Worm (Caenorhabditis elegans) whole organism, L2 larva: ENCODE data around the gene pas-2.

Experiments
- C34F6.9 ChIP-seq: fragments of 150-350 bp; optimal IDR thresholded peaks from 2 replicates; lab custom pipeline; 2014; ENCODE audit warnings: missing biosample characterization, missing genetic modification characterization
- F13H6.1 ChIP-seq: sonication (generic microtip); optimal IDR thresholded peaks from 2 replicates; lab custom pipeline; 2016; ENCODE audit warnings: missing genetic modification characterization, missing compliant biosample characterization
- R02D3.7 ChIP-seq: fragments of 150-350 bp; optimal IDR thresholded peaks from 2 replicates; lab custom pipeline; 2014; ENCODE audit warnings: missing biosample characterization, missing genetic modification characterization
- Y55F3AM.14 ChIP-seq: fragments of 200-800 bp; sonication (Bioruptor generic); optimal IDR thresholded peaks from 2 replicates; lab custom pipeline; 2018; ENCODE audit warnings: mild to moderate bottlenecking, missing genetic modification characterization, missing compliant biosample characterization
- ZK546.5 ChIP-seq: sonication (generic microtip); optimal IDR thresholded peaks from 2 replicates; lab custom pipeline; 2017; ENCODE audit warnings: missing biosample characterization, missing genetic modification characterization
- ama-1 ChIP-seq: fragments of 150-350 bp; optimal IDR thresholded peaks from 2 replicates; lab custom pipeline; 2018; ENCODE audit warnings: inconsistent platforms
- blmp-1 ChIP-seq: sonication (generic microtip); optimal IDR thresholded peaks from 2 replicates; lab custom pipeline; 2017; ENCODE audit warnings: missing genetic modification characterization, mild to moderate bottlenecking, missing compliant biosample characterization, antibody characterized with exemption, moderate library complexity; ENCODE audit not compliant: insufficient read depth
- ceh-82 ChIP-seq: fragments of 150-350 bp; optimal IDR thresholded peaks from 2 replicates; lab custom pipeline; 2014; ENCODE audit warnings: missing biosample characterization, missing genetic modification characterization
- crh-2 ChIP-seq: sonication (generic microtip); optimal IDR thresholded peaks from 2 replicates; lab custom pipeline; 2017; ENCODE audit warnings: missing biosample characterization, missing genetic modification characterization
- egl-27 ChIP-seq: sonication (generic microtip); optimal IDR thresholded peaks from 3 replicates; lab custom pipeline; 2017; ENCODE audit warnings: missing biosample characterization, missing genetic modification reagents, missing genetic modification characterization
- fos-1 ChIP-seq: fragments of 150-350 bp; optimal IDR thresholded peaks from 2 replicates; lab custom pipeline; 2014; ENCODE audit warnings: missing biosample characterization, missing genetic modification characterization
- gmeb-1 ChIP-seq: fragments of 150-350 bp; optimal IDR thresholded peaks from 2 replicates; lab custom pipeline; 2014; ENCODE audit warnings: missing biosample characterization, missing genetic modification characterization
- lin-11 ChIP-seq: fragments of 150-350 bp; sonication (generic microtip); optimal IDR thresholded peaks from 2 replicates; lab custom pipeline; 2014; ENCODE audit warnings: missing biosample characterization, missing genetic modification characterization, inconsistent platforms, mixed read lengths
- lin-13 ChIP-seq: fragments of 150-350 bp; optimal IDR thresholded peaks from 2 replicates; lab custom pipeline; 2014; ENCODE audit warnings: missing biosample characterization, missing genetic modification reagents, missing genetic modification characterization
- lin-39 ChIP-seq: fragments of 150-350 bp; optimal IDR thresholded peaks from 2 replicates; lab custom pipeline; 2014; ENCODE audit warnings: missing biosample characterization, missing genetic modification reagents, missing genetic modification characterization
- lsy-2 ChIP-seq, 2 experiments: fragments of 150-350 bp in 1 of 2; sonication (generic microtip) in 1 of 2; optimal IDR thresholded peaks; 2 replicates each; lab custom pipeline; 2014 to 2017; ENCODE audit warnings: missing biosample characterization in 2 of 2, missing genetic modification characterization in 2 of 2
- mab-5 ChIP-seq: fragments of 150-350 bp; optimal IDR thresholded peaks from 2 replicates; lab custom pipeline; 2014; ENCODE audit warnings: missing biosample characterization, missing genetic modification characterization
- mbf-1 ChIP-seq: sonication (generic microtip); optimal IDR thresholded peaks from 2 replicates; lab custom pipeline; 2017; ENCODE audit warnings: missing biosample characterization, missing genetic modification characterization
- mdl-1 ChIP-seq, 2 experiments: fragments of 150-350 bp in 1 of 2; sonication (generic microtip) in 1 of 2; optimal IDR thresholded peaks; 2 replicates each; lab custom pipeline; 2017; ENCODE audit warnings: missing biosample characterization in 2 of 2, missing genetic modification characterization in 2 of 2
- nhr-11 ChIP-seq: fragments of 150-350 bp; optimal IDR thresholded peaks from 2 replicates; lab custom pipeline; 2014; ENCODE audit warnings: missing biosample characterization, missing genetic modification characterization
- nhr-12 ChIP-seq: fragments of 150-350 bp; optimal IDR thresholded peaks from 2 replicates; lab custom pipeline; 2014; ENCODE audit warnings: missing biosample characterization, missing genetic modification characterization
- nhr-129 ChIP-seq: fragments of 150-350 bp; optimal IDR thresholded peaks from 2 replicates; lab custom pipeline; 2014; ENCODE audit warnings: missing biosample characterization, missing genetic modification characterization
- nhr-21 ChIP-seq: fragments of 150-350 bp; optimal IDR thresholded peaks from 2 replicates; lab custom pipeline; 2014; ENCODE audit warnings: missing biosample characterization, missing genetic modification characterization
- nhr-23 ChIP-seq: fragments of 150-350 bp; optimal IDR thresholded peaks from 2 replicates; lab custom pipeline; 2014; ENCODE audit warnings: missing biosample characterization, missing genetic modification reagents, missing genetic modification characterization
- nhr-237 ChIP-seq: fragments of 150-350 bp; optimal IDR thresholded peaks from 2 replicates; lab custom pipeline; 2014; ENCODE audit warnings: missing biosample characterization, missing genetic modification characterization
- nhr-25 ChIP-seq: fragments of 150-350 bp; sonication (generic microtip); optimal IDR thresholded peaks from 3 replicates; lab custom pipeline; 2014; ENCODE audit warnings: missing biosample characterization, missing genetic modification characterization
- nhr-6 ChIP-seq: fragments of 150-350 bp; optimal IDR thresholded peaks from 2 replicates; lab custom pipeline; 2014; ENCODE audit warnings: missing biosample characterization, missing genetic modification characterization
- peb-1 ChIP-seq: fragments of 150-350 bp; optimal IDR thresholded peaks from 2 replicates; lab custom pipeline; 2014; ENCODE audit warnings: missing biosample characterization, missing genetic modification characterization
- sem-4 ChIP-seq: fragments of 150-350 bp; optimal IDR thresholded peaks from 2 replicates; lab custom pipeline; 2014; ENCODE audit warnings: missing biosample characterization, missing genetic modification reagents, missing genetic modification characterization
- sma-3 ChIP-seq: sonication (generic microtip); optimal IDR thresholded peaks from 2 replicates; lab custom pipeline; 2016; ENCODE audit warnings: missing genetic modification reagents, missing genetic modification characterization, missing compliant biosample characterization
- sma-9 ChIP-seq, 2 experiments: fragments of 150-350 bp in 1 of 2; sonication (generic microtip) in 1 of 2; optimal IDR thresholded peaks; 2 replicates each; lab custom pipeline; 2014 to 2016; ENCODE audit warnings: missing genetic modification characterization in 2 of 2, mild to moderate bottlenecking in 1 of 2, missing biosample characterization in 1 of 2, missing compliant biosample characterization in 1 of 2, missing genetic modification reagents in 1 of 2, moderate library complexity in 1 of 2
- unc-55 ChIP-seq: fragments of 150-350 bp; sonication (generic microtip); optimal IDR thresholded peaks from 3 replicates; lab custom pipeline; 2014; ENCODE audit warnings: missing biosample characterization, missing genetic modification reagents, missing genetic modification characterization
- unc-62 ChIP-seq: fragments of 150-350 bp; optimal IDR thresholded peaks from 2 replicates; lab custom pipeline; 2014; ENCODE audit warnings: missing biosample characterization, missing genetic modification reagents, missing genetic modification characterization
- zag-1 ChIP-seq: fragments of 150-350 bp; optimal IDR thresholded peaks from 2 replicates; lab custom pipeline; 2014; ENCODE audit warnings: missing biosample characterization, missing genetic modification characterization
- ztf-1 ChIP-seq: fragments of 200-800 bp; sonication (Bioruptor generic); conservative IDR thresholded peaks from 2 replicates; pipeline ENCODE4 v1.3.6; 2022; ENCODE audit warnings: missing genetic modification characterization, missing compliant biosample characterization
- ztf-11 ChIP-seq: sonication (generic microtip); optimal IDR thresholded peaks from 2 replicates; lab custom pipeline; 2017; ENCODE audit warnings: missing biosample characterization, missing genetic modification characterization
- ztf-4 ChIP-seq: fragments of 150-350 bp; optimal IDR thresholded peaks from 2 replicates; lab custom pipeline; 2014; ENCODE audit warnings: missing biosample characterization, missing genetic modification characterization

The pas-2 gene

ce11 chrV:10723583-10723982, 46.6 kb upstream of the pas-2 start:
- TF ChIP-seq nhr-25 (tag; lab: Kevin White, UChicago) (no peak), lin-13 (no peak), nhr-6 (tag; lab: Kevin White, UChicago) (no peak), ztf-1 (GFP tag; lab: Robert Waterston, UW) (no peak), sma-3 (GFP tag; lab: Kevin White, UChicago) (no peak), R02D3.7 (tag; lab: Kevin White, UChicago) (no peak), nhr-11 (tag; lab: Kevin White, UChicago) (no peak), Y55F3AM.14 (no peak), unc-62 (GFP tag; lab: Kevin White, UChicago) (no peak), lin-11 (tag; lab: Kevin White, UChicago) (no peak), ztf-11 (no peak), peb-1 (tag; lab: Kevin White, UChicago) (no peak), lsy-2 (tag; optimal IDR thresholded peaks at IDR 0.05; lab: Kevin White, UChicago) (no peak), mdl-1 (tag; optimal IDR thresholded peaks at IDR 0.05; lab: Kevin White, UChicago) (no peak), F13H6.1 (tag; lab: Kevin White, UChicago) (no peak), C34F6.9 (no peak), unc-55 (GFP tag; lab: Kevin White, UChicago) (no peak), ama-1 (lab: Kevin White, UChicago) (no peak), blmp-1 (tag; lab: Kevin White, UChicago) (no peak), nhr-23 (tag; lab: Kevin White, UChicago) (no peak)

- TF ChIP-seq nhr-21 (tag; lab: Kevin White, UChicago): no peak
- TF ChIP-seq nhr-129 (tag; lab: Kevin White, UChicago): peak; percentile 6
- no peak for TF ChIP-seq lsy-2 (tag; optimal IDR thresholded peaks at IDR 0.05; lab: Kevin White, UChicago)
- no peak for TF ChIP-seq zag-1 (tag; lab: Kevin White, UChicago)
- peak; percentile 46 for TF ChIP-seq sma-9 (GFP tag; optimal IDR thresholded peaks at IDR 0.05; lab: Kevin White, UChicago)
- no peak for TF ChIP-seq sma-9 (tag; optimal IDR thresholded peaks at IDR 0.05; lab: Kevin White, UChicago)
- TF ChIP-seq lin-11 (tag; lab: Kevin White, UChicago): no peak
- TF ChIP-seq sma-3 (GFP tag; lab: Kevin White, UChicago): no peak
These were observed 45.7 kb upstream of the pas-2 start for ce11 chrV:10724472-10724871.

ce11 chrV:10725424-10725951, 44.7 kb upstream of the pas-2 start:
- TF ChIP-seq nhr-6 (tag; lab: Kevin White, UChicago) (no peak), nhr-25 (tag; lab: Kevin White, UChicago) (peak; percentile 15)

ce11 chrV:10726691-10727090, 43.5 kb upstream of the pas-2 start:
- TF ChIP-seq ztf-1 (GFP tag; lab: Robert Waterston, UW) (no peak), lin-13 (no peak), nhr-129 (tag; lab: Kevin White, UChicago) (peak; percentile 28), F13H6.1 (tag; lab: Kevin White, UChicago) (peak; percentile 67), mbf-1 (tag; lab: Kevin White, UChicago) (no peak), lin-39 (tag; lab: Kevin White, UChicago) (no peak), nhr-25 (tag; lab: Kevin White, UChicago) (no peak), blmp-1 (tag; lab: Kevin White, UChicago) (no peak), egl-27 (peak; percentile 8), unc-55 (GFP tag; lab: Kevin White, UChicago) (no peak), fos-1 (tag; lab: Kevin White, UChicago) (peak; percentile 76), unc-62 (GFP tag; lab: Kevin White, UChicago) (no peak), gmeb-1 (tag; lab: Kevin White, UChicago) (peak; percentile 33), mdl-1 (tag; optimal IDR thresholded peaks at IDR 0.05; lab: Kevin White, UChicago) (peak in 1 of 2 experiments; percentile 27), sma-9 (GFP tag; optimal IDR thresholded peaks at IDR 0.05; lab: Kevin White, UChicago) (peak; percentile 73), sma-9 (tag; optimal IDR thresholded peaks at IDR 0.05; lab: Kevin White, UChicago) (no peak), ceh-82 (tag; lab: Kevin White, UChicago) (no peak), crh-2 (tag; lab: Kevin White, UChicago) (peak; percentile 52), sma-3 (GFP tag; lab: Kevin White, UChicago) (peak; percentile 32), nhr-6 (tag; lab: Kevin White, UChicago) (no peak)

ce11 chrV:10727651-10728050, 42.5 kb upstream of the pas-2 start:
- TF ChIP-seq nhr-237 (tag; lab: Kevin White, UChicago): no peak
- peak; percentile 87 for TF ChIP-seq F13H6.1 (tag; lab: Kevin White, UChicago)
- no peak for TF ChIP-seq blmp-1 (tag; lab: Kevin White, UChicago)
- TF ChIP-seq mab-5 (tag; lab: Kevin White, UChicago): peak; percentile 83
- peak; percentile 79 for TF ChIP-seq sem-4 (tag; lab: Kevin White, UChicago)
- peak; percentile 65 for TF ChIP-seq nhr-129 (tag; lab: Kevin White, UChicago)
- TF ChIP-seq C34F6.9: peak; percentile 27
- no peak for TF ChIP-seq ZK546.5 (tag; lab: Kevin White, UChicago)
- peak; percentile 70 for TF ChIP-seq unc-62 (GFP tag; lab: Kevin White, UChicago)
- peak; percentile 94 for TF ChIP-seq sma-9 (GFP tag; optimal IDR thresholded peaks at IDR 0.05; lab: Kevin White, UChicago)
- peak; percentile 65 for TF ChIP-seq sma-9 (tag; optimal IDR thresholded peaks at IDR 0.05; lab: Kevin White, UChicago)
- no peak for TF ChIP-seq nhr-12 (tag; lab: Kevin White, UChicago)
- TF ChIP-seq nhr-21 (tag; lab: Kevin White, UChicago): peak; percentile 44
- TF ChIP-seq egl-27: peak; percentile 73
- TF ChIP-seq lsy-2 (tag; optimal IDR thresholded peaks at IDR 0.05; lab: Kevin White, UChicago): peak in 1 of 2 experiments; percentile 66
- peak; percentile 15 for TF ChIP-seq nhr-6 (tag; lab: Kevin White, UChicago)
- peak; percentile 1 for TF ChIP-seq fos-1 (tag; lab: Kevin White, UChicago)
- no peak for TF ChIP-seq ztf-4 (tag; lab: Kevin White, UChicago)
